Worm (Caenorhabditis elegans): Measurements from ENCODE around the gene C35D10.6.

Gene C35D10.6

ce11 chrIII:4899035-4899578 is 40.0 kb downstream of the C35D10.6 start, which contains the start of gene nhl-2:
nhl-2 (minus strand) TSS chrIII:4899085.
- no peak for TF ChIP-seq eor-1 (tag; optimal IDR thresholded peaks at IDR 0.05)
- no peak for TF ChIP-seq ceh-82 (tag; optimal IDR thresholded peaks at IDR 0.05)
- TF ChIP-seq nhr-77 (tag; optimal IDR thresholded peaks at IDR 0.05) = no peak
- no peak for TF ChIP-seq skn-1 (tag; optimal IDR thresholded peaks at IDR 0.05)
- no peak for TF ChIP-seq nhr-67 (tag; optimal IDR thresholded peaks at IDR 0.05)
- TF ChIP-seq nhr-237 (tag; optimal IDR thresholded peaks at IDR 0.05) = no peak

ce11 chrIII:4899728-4900127 is 40.6 kb downstream of the C35D10.6 start:
- TF ChIP-seq elt-2 (tag; optimal IDR thresholded peaks at IDR 0.05) = peak; percentile 97
- peak; percentile 98 for TF ChIP-seq jun-1 (tag; optimal IDR thresholded peaks at IDR 0.05)
- peak; percentile 76 for TF ChIP-seq ceh-16 (tag; optimal IDR thresholded peaks at IDR 0.05)
- TF ChIP-seq lin-39 (tag; optimal IDR thresholded peaks at IDR 0.05) = peak; percentile 99
- TF ChIP-seq skn-1 (tag; optimal IDR thresholded peaks at IDR 0.05) = peak; percentile 91
- TF ChIP-seq ZK546.5 (tag; optimal IDR thresholded peaks at IDR 0.05) = peak; percentile 58
- TF ChIP-seq egl-5 (tag; optimal IDR thresholded peaks at IDR 0.05) = peak; percentile 94
- TF ChIP-seq nhr-67 (tag; optimal IDR thresholded peaks at IDR 0.05) = no peak
- no peak for TF ChIP-seq aly-2 (tag; optimal IDR thresholded peaks at IDR 0.05)
- TF ChIP-seq ama-1 (optimal IDR thresholded peaks at IDR 0.05) = peak; percentile 82
- peak; percentile 96 for TF ChIP-seq lin-15B (tag; optimal IDR thresholded peaks at IDR 0.05)
- peak in 1 of 2 experiments; percentile 2 for TF ChIP-seq eor-1 (tag; optimal IDR thresholded peaks at IDR 0.05)
- peak in 2 of 3 experiments; percentile 25 to 95 for TF ChIP-seq elt-3 (tag; optimal IDR thresholded peaks at IDR 0.05)
- TF ChIP-seq nhr-77 (tag; optimal IDR thresholded peaks at IDR 0.05) = peak; percentile 93
- peak; percentile 100 for TF ChIP-seq nhr-23 (tag; optimal IDR thresholded peaks at IDR 0.05)
- TF ChIP-seq unc-39 (tag; optimal IDR thresholded peaks at IDR 0.05) = peak; percentile 33
- peak; percentile 97 for TF ChIP-seq fos-1 (tag; optimal IDR thresholded peaks at IDR 0.05)
- peak; percentile 87 for TF ChIP-seq sea-2 (GFP tag; optimal IDR thresholded peaks at IDR 0.05)
- peak; percentile 85 for TF ChIP-seq elt-1 (tag; optimal IDR thresholded peaks at IDR 0.05)
- TF ChIP-seq nhr-12 (tag; optimal IDR thresholded peaks at IDR 0.05) = no peak
- peak; percentile 97 for TF ChIP-seq tbx-2 (tag; optimal IDR thresholded peaks at IDR 0.05)
- TF ChIP-seq pha-4 (tag; optimal IDR thresholded peaks at IDR 0.05) = peak; percentile 99
- TF ChIP-seq daf-12 (tag; optimal IDR thresholded peaks at IDR 0.05) = peak; percentile 90
- no peak for TF ChIP-seq fkh-2 (tag; optimal IDR thresholded peaks at IDR 0.05)
- TF ChIP-seq snpc-4 (tag; optimal IDR thresholded peaks at IDR 0.05) = peak; percentile 92
- TF ChIP-seq R02D3.7 (tag; optimal IDR thresholded peaks at IDR 0.05) = peak; percentile 92
- peak; percentile 99 for TF ChIP-seq fkh-10 (GFP tag; optimal IDR thresholded peaks at IDR 0.05)
- TF ChIP-seq mml-1 (tag; optimal IDR thresholded peaks at IDR 0.05) = peak; percentile 57
- TF ChIP-seq nfya-1 (tag; optimal IDR thresholded peaks at IDR 0.05; ENCODE audit: insufficient read depth) = peak; percentile 99
- peak; percentile 95 for TF ChIP-seq egl-27 (tag; optimal IDR thresholded peaks at IDR 0.05)
- peak; percentile 97 for TF ChIP-seq mdl-1 (tag; optimal IDR thresholded peaks at IDR 0.05)
- TF ChIP-seq ceh-28 (tag; optimal IDR thresholded peaks at IDR 0.05) = peak; percentile 95
- peak; percentile 93 for TF ChIP-seq ceh-82 (tag; optimal IDR thresholded peaks at IDR 0.05)
- peak; percentile 97 for TF ChIP-seq hmg-11 (tag; optimal IDR thresholded peaks at IDR 0.05)
- no peak for TF ChIP-seq nhr-28 (tag; optimal IDR thresholded peaks at IDR 0.05)
- TF ChIP-seq nhr-76 (tag; optimal IDR thresholded peaks at IDR 0.05) = peak; percentile 75
- peak; percentile 100 for TF ChIP-seq nhr-25 (tag; optimal IDR thresholded peaks at IDR 0.05)
- no peak for TF ChIP-seq nhr-237 (tag; optimal IDR thresholded peaks at IDR 0.05)
- TF ChIP-seq pqm-1 (tag; optimal IDR thresholded peaks at IDR 0.05) = peak; percentile 96
- TF ChIP-seq zag-1 (tag; optimal IDR thresholded peaks at IDR 0.05) = peak; percentile 84
- TF ChIP-seq ceh-9 (tag; optimal IDR thresholded peaks at IDR 0.05) = no peak
- TF ChIP-seq ztf-4 (tag; optimal IDR thresholded peaks at IDR 0.05) = peak; percentile 88
- peak; percentile 97 for TF ChIP-seq unc-62 (GFP tag; optimal IDR thresholded peaks at IDR 0.05)
- peak; percentile 98 for TF ChIP-seq nhr-43 (tag; optimal IDR thresholded peaks at IDR 0.05; ENCODE audit: poor library complexity, severe bottlenecking)
- TF ChIP-seq lsy-12 (tag; optimal IDR thresholded peaks at IDR 0.05) = peak; percentile 98
- peak; percentile 95 for TF ChIP-seq nhr-11 (tag; optimal IDR thresholded peaks at IDR 0.05)
- TF ChIP-seq ztf-11 (tag; optimal IDR thresholded peaks at IDR 0.05) = peak; percentile 4

Data from whole organism, L3 larva.